Worm (Caenorhabditis elegans) whole organism, L4 larva: ENCODE measurements around the gene mnk-1.

Experiments used
- T20F7.1 ChIP-seq: fragments of 200-800 bp; sonication (Bioruptor generic); optimal IDR thresholded peaks from 2 replicates; lab custom pipeline; 2018; ENCODE audit warnings: mild to moderate bottlenecking, missing genetic modification characterization, missing compliant biosample characterization
- ces-1 ChIP-seq: fragments of 150-350 bp; sonication (generic microtip); optimal IDR thresholded peaks from 4 replicates; lab custom pipeline; 2014; ENCODE audit warnings: missing biosample characterization, missing genetic modification reagents, missing genetic modification characterization
- pqm-1 ChIP-seq: sonication (generic microtip); optimal IDR thresholded peaks from 2 replicates; lab custom pipeline; 2017; ENCODE audit warnings: missing biosample characterization, missing genetic modification characterization
- ztf-11 ChIP-seq: fragments of 150-350 bp; optimal IDR thresholded peaks from 2 replicates; lab custom pipeline; 2014; ENCODE audit warnings: missing biosample characterization, missing genetic modification characterization

- no peak for TF ChIP-seq pqm-1 (tag; lab: Kevin White, UChicago)
- no peak for TF ChIP-seq ces-1 (GFP tag; lab: Kevin White, UChicago)
- no peak for TF ChIP-seq T20F7.1 (GFP tag; lab: Kevin White, UChicago)
- no peak for TF ChIP-seq ztf-11 (tag; lab: Kevin White, UChicago)
Measured at ce11 chrII:10516375-10516774, 38.5 kb downstream of the mnk-1 start.
